Fruit fly (Drosophila melanogaster): ENCODE results near the gene CG8492.

dm6 chr3L:7781353-7782050 lies 49.5 kb upstream of the CG8492 start:
- TF ChIP-seq CG8478 (optimal IDR thresholded peaks at IDR 0.05): no peak
- no peak for TF ChIP-seq CTCF (optimal IDR thresholded peaks at IDR 0.05)
